Worm (Caenorhabditis elegans): ENCODE results near the gene F25E5.1.

ce11 chrV:7514939-7515338 is 49.3 kb downstream of the F25E5.1 start, which contains the start of gene srb-18:
- TF ChIP-seq ama-1 (optimal IDR thresholded peaks at IDR 0.05): no peak
- TF ChIP-seq blmp-1 (tag; optimal IDR thresholded peaks at IDR 0.05): no peak
- TF ChIP-seq unc-62 (GFP tag; optimal IDR thresholded peaks at IDR 0.05): no peak
- no peak for TF ChIP-seq mdl-1 (tag; optimal IDR thresholded peaks at IDR 0.05)
- no peak for TF ChIP-seq zag-1 (tag; optimal IDR thresholded peaks at IDR 0.05)
- no peak for TF ChIP-seq lin-15B (tag; optimal IDR thresholded peaks at IDR 0.05)
- no peak for TF ChIP-seq snpc-4 (tag; optimal IDR thresholded peaks at IDR 0.05)
- TF ChIP-seq F16B12.6 (tag; optimal IDR thresholded peaks at IDR 0.05): no peak
- no peak for TF ChIP-seq ceh-82 (tag; optimal IDR thresholded peaks at IDR 0.05)
- TF ChIP-seq nhr-90 (tag; optimal IDR thresholded peaks at IDR 0.05; ENCODE audit: poor library complexity): no peak
- no peak for TF ChIP-seq ztf-4 (tag; optimal IDR thresholded peaks at IDR 0.05)
- no peak for TF ChIP-seq lin-39 (tag; optimal IDR thresholded peaks at IDR 0.05)
- TF ChIP-seq nhr-77 (tag; optimal IDR thresholded peaks at IDR 0.05): no peak

Data from whole organism, L1 larva.